Worm (Caenorhabditis elegans): Measurements from ENCODE around the gene C47E12.9.

- TF ChIP-seq jun-1 (tag; optimal IDR thresholded peaks at IDR 0.05) (no peak), ama-1 (optimal IDR thresholded peaks at IDR 0.05) (no peak), ztf-11 (tag; optimal IDR thresholded peaks at IDR 0.05) (no peak), pha-4 (tag; optimal IDR thresholded peaks at IDR 0.05) (no peak)
Observed at ce11 chrIV:9982226-9982794, 7.8 kb downstream of the C47E12.9 start, which contains the start of gene rrp-1.
